Worm (Caenorhabditis elegans): ENCODE data around the gene exp-1.
A peak's percentile ranks its signal among the peaks of the same experiment; 100 is the strongest.

The exp-1 gene

ce11 chrII:6176154-6176897 is 15.4 kb upstream of the exp-1 start:
- 0 out of 2 replicates have a peak, but pooled peaks have one; percentile 52 for TF ChIP-seq tra-1 (GFP tag; IDR thresholded peaks at IDR 0.05)
- TF ChIP-seq dmd-6 (GFP tag; IDR thresholded peaks at IDR 0.05): 0 out of 2 replicates have a peak, but pooled peaks have one; percentile 47
- TF ChIP-seq nhr-48 (tag; optimal IDR thresholded peaks at IDR 0.05): peak; percentile 86
- no peak for TF ChIP-seq F37D6.2 (tag; optimal IDR thresholded peaks at IDR 0.05)
- no peak for TF ChIP-seq Y48G9A.11 (GFP tag; IDR thresholded peaks at IDR 0.05)
- TF ChIP-seq T20F7.1 (GFP tag; optimal IDR thresholded peaks at IDR 0.05): no peak
- no peak for TF ChIP-seq R02D3.7 (tag; optimal IDR thresholded peaks at IDR 0.05)
- TF ChIP-seq aha-1 (tag): peak; percentile 23
- TF ChIP-seq mxl-3 (GFP tag; optimal IDR thresholded peaks at IDR 0.05): peak; percentile 26
- TF ChIP-seq mxl-2 (GFP tag; conservative IDR thresholded peaks at IDR 0.05): 0 out of 2 replicates have a peak, but pooled peaks have one; percentile 45
- no peak for TF ChIP-seq ztf-7 (tag; optimal IDR thresholded peaks at IDR 0.05)
- no peak for TF ChIP-seq lir-3 (tag; optimal IDR thresholded peaks at IDR 0.05)
- no peak for TF ChIP-seq zfp-3 (GFP tag; conservative IDR thresholded peaks at IDR 0.05)
- TF ChIP-seq hlh-30 (tag; optimal IDR thresholded peaks at IDR 0.05; ENCODE audit: insufficient read depth): peak; percentile 74
- TF ChIP-seq Y105C5A.15 (GFP tag; IDR thresholded peaks at IDR 0.05): no peak
- peak; percentile 34 for TF ChIP-seq hlh-11 (tag; optimal IDR thresholded peaks at IDR 0.05)
- peak in 1 of 2 experiments; percentile 56 for TF ChIP-seq daf-16 (GFP tag; optimal IDR thresholded peaks at IDR 0.05)
- TF ChIP-seq daf-16 (tag; optimal IDR thresholded peaks at IDR 0.05): no peak
- 0 out of 2 replicates have a peak, but pooled peaks have one; percentile 31 for TF ChIP-seq ceh-20 (GFP tag; IDR thresholded peaks at IDR 0.05)
- TF ChIP-seq unc-130 (GFP tag; optimal IDR thresholded peaks at IDR 0.05): no peak
- TF ChIP-seq F10B5.3 (tag; optimal IDR thresholded peaks at IDR 0.05): no peak
- TF ChIP-seq madf-9 (GFP tag; conservative IDR thresholded peaks at IDR 0.05): no peak
- TF ChIP-seq D1046.2 (GFP tag; IDR thresholded peaks at IDR 0.05): no peak
- TF ChIP-seq unc-62 (GFP tag; optimal IDR thresholded peaks at IDR 0.05 in 1 of 2): peak in 1 of 2 experiments; percentile 68
- no peak for TF ChIP-seq unc-62 (tag; optimal IDR thresholded peaks at IDR 0.05)
- peak; percentile 27 for TF ChIP-seq nhr-11 (tag; optimal IDR thresholded peaks at IDR 0.05)
- TF ChIP-seq hif-1 (tag; optimal IDR thresholded peaks at IDR 0.05): no peak
- no peak for TF ChIP-seq nhr-102 (tag; optimal IDR thresholded peaks at IDR 0.05)
- TF ChIP-seq nhr-25 (tag; optimal IDR thresholded peaks at IDR 0.05; ENCODE audit: borderline replicate concordance, insufficient read depth): peak; percentile 25
- no peak for TF ChIP-seq ceh-28 (tag; optimal IDR thresholded peaks at IDR 0.05)
- TF ChIP-seq nhr-28 (tag; optimal IDR thresholded peaks at IDR 0.05): peak; percentile 29

ce11 chrII:6175027-6175426 is 14.1 kb upstream of the exp-1 start:
- TF ChIP-seq mdl-1 (tag; optimal IDR thresholded peaks at IDR 0.05) (peak in 1 of 2 experiments; percentile 18), cey-2 (tag; optimal IDR thresholded peaks at IDR 0.05; ENCODE audit: borderline replicate concordance, insufficient read depth) (no peak), hlh-30 (tag; optimal IDR thresholded peaks at IDR 0.05; ENCODE audit: insufficient read depth) (no peak), dmd-6 (GFP tag; IDR thresholded peaks at IDR 0.05) (no peak), F26F4.8 (GFP tag; conservative IDR thresholded peaks at IDR 0.05) (no peak), daf-16 (GFP tag; optimal IDR thresholded peaks at IDR 0.05) (no peak), daf-16 (tag; optimal IDR thresholded peaks at IDR 0.05) (no peak), F44E2.7 (GFP tag; IDR thresholded peaks at IDR 0.05) (no peak), nhr-41 (GFP tag; IDR thresholded peaks at IDR 0.05) (no peak), nhr-48 (tag; optimal IDR thresholded peaks at IDR 0.05) (no peak), nhr-102 (tag; optimal IDR thresholded peaks at IDR 0.05) (no peak), unc-130 (GFP tag; optimal IDR thresholded peaks at IDR 0.05) (no peak), ceh-62 (tag; optimal IDR thresholded peaks at IDR 0.05) (no peak), spr-1 (tag; optimal IDR thresholded peaks at IDR 0.05) (no peak), hmg-1.1 (GFP tag; IDR thresholded peaks at IDR 0.05) (0 out of 2 replicates have a peak, but pooled peaks have one; percentile 59), ama-1 (optimal IDR thresholded peaks at IDR 0.05) (no peak), aha-1 (tag) (peak; percentile 77), mxl-3 (GFP tag; optimal IDR thresholded peaks at IDR 0.05) (no peak), nhr-25 (tag; optimal IDR thresholded peaks at IDR 0.05; ENCODE audit: borderline replicate concordance, insufficient read depth) (no peak), nhr-10 (tag; optimal IDR thresholded peaks at IDR 0.05) (no peak), ZK337.2 (GFP tag; IDR thresholded peaks at IDR 0.05) (no peak), ceh-32 (tag; optimal IDR thresholded peaks at IDR 0.05; ENCODE audit: poor library complexity) (no peak), nhr-111 (GFP tag; optimal IDR thresholded peaks at IDR 0.05) (no peak), ceh-82 (tag; optimal IDR thresholded peaks at IDR 0.05) (no peak), lin-38 (GFP tag; IDR thresholded peaks at IDR 0.05) (no peak), ceh-20 (GFP tag; IDR thresholded peaks at IDR 0.05) (peak; percentile 18; the same call in 1 of the 2 replicates)

Data from whole organism, L4 larva.